Worm (Caenorhabditis elegans) whole organism, L1 larva: Measurements from ENCODE around the gene C10A4.13.

Source experiments
- C04F5.9 ChIP-seq: sonication (generic microtip); optimal IDR thresholded peaks from 2 replicates; lab custom pipeline; 2016; ENCODE audit warnings: missing genetic modification characterization, missing compliant biosample characterization
- C34B4.2 ChIP-seq: sonication (generic microtip); optimal IDR thresholded peaks from 2 replicates; lab custom pipeline; 2017; ENCODE audit warnings: mild to moderate bottlenecking, missing genetic modification characterization, missing compliant biosample characterization
- F16B12.6 ChIP-seq: fragments of 150-350 bp; optimal IDR thresholded peaks from 2 replicates; lab custom pipeline; 2014; ENCODE audit warnings: missing biosample characterization, missing genetic modification characterization
- alr-1 ChIP-seq: fragments of 200-800 bp; sonication (Bioruptor generic); optimal IDR thresholded peaks from 2 replicates; lab custom pipeline; 2018; ENCODE audit warnings: borderline replicate concordance, mild to moderate bottlenecking, missing genetic modification characterization, missing compliant biosample characterization
- aly-2 ChIP-seq: fragments of 150-350 bp; optimal IDR thresholded peaks from 2 replicates; lab custom pipeline; 2014; ENCODE audit warnings: missing biosample characterization, missing genetic modification characterization
- ama-1 ChIP-seq: fragments of 150-350 bp; optimal IDR thresholded peaks from 2 replicates; lab custom pipeline; 2014
- ceh-8 ChIP-seq: fragments of 200-800 bp; sonication (Bioruptor generic); optimal IDR thresholded peaks from 2 replicates; lab custom pipeline; 2018; ENCODE audit warnings: mild to moderate bottlenecking, missing genetic modification characterization, moderate library complexity, missing compliant biosample characterization
- ceh-82 ChIP-seq, 3 experiments: fragments of 150-350 bp in 1 of 3; sonication (generic microtip) in 2 of 3; optimal IDR thresholded peaks; 2 replicates each; lab custom pipeline; 2014 to 2017; ENCODE audit warnings: missing biosample characterization in 3 of 3, missing genetic modification characterization in 3 of 3
- ceh-88 ChIP-seq: fragments of 200-800 bp; sonication (Bioruptor generic); IDR thresholded peaks from 2 replicates; pipeline ENCODE4 v1.3.6; 2022; ENCODE audit warnings: missing genetic modification characterization, missing compliant biosample characterization
- ceh-90 ChIP-seq: sonication (generic microtip); optimal IDR thresholded peaks from 2 replicates; lab custom pipeline; 2016; ENCODE audit warnings: missing genetic modification characterization, missing compliant biosample characterization
- dpl-1 ChIP-seq, 3 experiments: fragments of 150-350 bp in 2 of 3; sonication (generic microtip) in 1 of 3; optimal IDR thresholded peaks; 2 replicates each; lab custom pipeline; 2014 to 2017; ENCODE audit warnings: missing biosample characterization in 3 of 3, missing genetic modification characterization in 3 of 3, missing genetic modification reagents in 3 of 3
- dsc-1 ChIP-seq: sonication (generic microtip); optimal IDR thresholded peaks from 2 replicates; lab custom pipeline; 2016; ENCODE audit warnings: mild to moderate bottlenecking, missing genetic modification characterization, missing compliant biosample characterization
- efl-3 ChIP-seq: fragments of 200-800 bp; sonication (Bioruptor generic); optimal IDR thresholded peaks from 2 replicates; lab custom pipeline; 2018; ENCODE audit warnings: mild to moderate bottlenecking, missing genetic modification characterization, missing compliant biosample characterization
- elt-3 ChIP-seq, 6 experiments: fragments of 150-350 bp in 1 of 6; sonication (generic microtip); optimal IDR thresholded peaks; 2 replicates each; lab custom pipeline; 2017 to 2018; ENCODE audit warnings: missing biosample characterization in 6 of 6, missing genetic modification characterization in 6 of 6, inconsistent platforms in 1 of 6
- ets-5 ChIP-seq: fragments of 200-800 bp; sonication (Bioruptor generic); IDR thresholded peaks from 2 replicates; pipeline ENCODE4 v1.3.6; 2022; ENCODE audit warnings: missing genetic modification characterization, missing compliant biosample characterization
- fkh-10 ChIP-seq: sonication (generic microtip); optimal IDR thresholded peaks from 2 replicates; lab custom pipeline; 2017; ENCODE audit warnings: missing biosample characterization, missing genetic modification reagents, missing genetic modification characterization
- fkh-4 ChIP-seq: sonication (generic microtip); optimal IDR thresholded peaks from 2 replicates; lab custom pipeline; 2016; ENCODE audit warnings: missing compliant biosample characterization, missing genetic modification characterization, borderline replicate concordance
- fkh-8 ChIP-seq: sonication (generic microtip); optimal IDR thresholded peaks from 2 replicates; lab custom pipeline; 2016; ENCODE audit warnings: mild to moderate bottlenecking, missing genetic modification characterization, missing compliant biosample characterization
- fos-1 ChIP-seq: fragments of 150-350 bp; optimal IDR thresholded peaks from 2 replicates; lab custom pipeline; 2014; ENCODE audit warnings: missing biosample characterization, missing genetic modification characterization
- grh-1 ChIP-seq: fragments of 200-800 bp; sonication (Bioruptor generic); IDR thresholded peaks from 2 replicates; pipeline ENCODE4 v1.3.6; 2022; ENCODE audit warnings: missing genetic modification reagents, missing genetic modification characterization, missing compliant biosample characterization
- hlh-17 ChIP-seq: fragments of 200-800 bp; sonication (Bioruptor generic); optimal IDR thresholded peaks from 2 replicates; lab custom pipeline; 2018; ENCODE audit warnings: missing genetic modification characterization, mild to moderate bottlenecking, missing compliant biosample characterization, moderate library complexity, borderline replicate concordance
- hpl-2 ChIP-seq: fragments of 150-350 bp; optimal IDR thresholded peaks from 2 replicates; lab custom pipeline; 2014; ENCODE audit warnings: missing biosample characterization, missing genetic modification reagents, missing genetic modification characterization
- isw-1 ChIP-seq: fragments of 200-800 bp; sonication (Bioruptor generic); IDR thresholded peaks from 2 replicates; pipeline ENCODE4 v1.3.6; 2022; ENCODE audit warnings: missing genetic modification characterization, missing compliant biosample characterization
- jun-1 ChIP-seq: fragments of 150-350 bp; optimal IDR thresholded peaks from 2 replicates; lab custom pipeline; 2014; ENCODE audit warnings: missing biosample characterization, missing genetic modification reagents, missing genetic modification characterization
- lin-14 ChIP-seq: fragments of 200-800 bp; sonication (Bioruptor generic); optimal IDR thresholded peaks from 2 replicates; lab custom pipeline; 2018; ENCODE audit warnings: mild to moderate bottlenecking, missing genetic modification characterization, moderate library complexity, missing compliant biosample characterization
- lir-3 ChIP-seq: sonication (generic microtip); optimal IDR thresholded peaks from 2 replicates; lab custom pipeline; 2016; ENCODE audit warnings: mild to moderate bottlenecking, missing genetic modification characterization, moderate library complexity, missing compliant biosample characterization; ENCODE audit not compliant: poor library complexity
- mdl-1 ChIP-seq, 2 experiments: fragments of 150-350 bp; optimal IDR thresholded peaks; 2 replicates each; lab custom pipeline; 2014 to 2017; ENCODE audit warnings: missing biosample characterization in 2 of 2, missing genetic modification characterization in 2 of 2, inconsistent platforms in 1 of 2
- mep-1 ChIP-seq: fragments of 150-350 bp; optimal IDR thresholded peaks from 2 replicates; lab custom pipeline; 2014; ENCODE audit warnings: missing biosample characterization, missing genetic modification characterization
- nhr-11 ChIP-seq: fragments of 150-350 bp; optimal IDR thresholded peaks from 2 replicates; lab custom pipeline; 2014; ENCODE audit warnings: missing biosample characterization, missing genetic modification characterization
- nhr-12 ChIP-seq: sonication (generic microtip); optimal IDR thresholded peaks from 2 replicates; lab custom pipeline; 2017; ENCODE audit warnings: missing biosample characterization, missing genetic modification characterization
- nhr-20 ChIP-seq: sonication (generic microtip); optimal IDR thresholded peaks from 2 replicates; lab custom pipeline; 2016; ENCODE audit warnings: mild to moderate bottlenecking, missing genetic modification characterization, missing compliant biosample characterization
- nhr-47 ChIP-seq: sonication (generic microtip); optimal IDR thresholded peaks from 2 replicates; lab custom pipeline; 2016; ENCODE audit warnings: mild to moderate bottlenecking, missing genetic modification characterization, moderate library complexity, missing compliant biosample characterization
- nhr-71 ChIP-seq: sonication (generic microtip); optimal IDR thresholded peaks from 2 replicates; lab custom pipeline; 2016; ENCODE audit warnings: mild to moderate bottlenecking, missing genetic modification characterization, moderate library complexity, missing compliant biosample characterization
- nhr-85 ChIP-seq: sonication (generic microtip); peaks from one replicate; lab custom pipeline; 2016; ENCODE audit warnings: missing genetic modification characterization, inconsistent platforms, missing compliant biosample characterization
- pax-3 ChIP-seq: fragments of 200-800 bp; sonication (Bioruptor generic); optimal IDR thresholded peaks from 2 replicates; lab custom pipeline; 2018; ENCODE audit warnings: mild to moderate bottlenecking, missing genetic modification characterization, moderate library complexity, missing compliant biosample characterization
- pqm-1 ChIP-seq: sonication (generic microtip); optimal IDR thresholded peaks from 3 replicates; lab custom pipeline; 2017; ENCODE audit warnings: missing biosample characterization, missing genetic modification characterization
- rnt-1 ChIP-seq: sonication (generic microtip); optimal IDR thresholded peaks from 2 replicates; lab custom pipeline; 2016; ENCODE audit warnings: mild to moderate bottlenecking, missing genetic modification characterization, moderate library complexity, missing compliant biosample characterization
- skn-1 ChIP-seq: fragments of 150-350 bp; optimal IDR thresholded peaks from 2 replicates; lab custom pipeline; 2014; ENCODE audit warnings: missing biosample characterization, missing genetic modification characterization
- snpc-4 ChIP-seq: fragments of 150-350 bp; optimal IDR thresholded peaks from 2 replicates; lab custom pipeline; 2014; ENCODE audit warnings: missing biosample characterization, missing genetic modification characterization
- snu-23 ChIP-seq: sonication (generic microtip); optimal IDR thresholded peaks from 2 replicates; lab custom pipeline; 2016; ENCODE audit warnings: missing genetic modification characterization, missing compliant biosample characterization
- tbx-2 ChIP-seq: sonication (generic microtip); optimal IDR thresholded peaks from 2 replicates; lab custom pipeline; 2016; ENCODE audit warnings: missing genetic modification characterization, missing compliant biosample characterization
- tlp-1 ChIP-seq: fragments of 150-350 bp; optimal IDR thresholded peaks from 2 replicates; lab custom pipeline; 2014; ENCODE audit warnings: missing biosample characterization, missing genetic modification characterization
- unc-130 ChIP-seq: fragments of 150-350 bp; optimal IDR thresholded peaks from 2 replicates; lab custom pipeline; 2017; ENCODE audit warnings: missing biosample characterization, missing genetic modification characterization, inconsistent platforms
- unc-98 ChIP-seq: fragments of 200-800 bp; sonication (Bioruptor generic); IDR thresholded peaks from 2 replicates; pipeline ENCODE4 v1.3.6; 2022; ENCODE audit warnings: missing genetic modification characterization, missing compliant biosample characterization
- vab-15 ChIP-seq: sonication (generic microtip); optimal IDR thresholded peaks from 2 replicates; lab custom pipeline; 2017; ENCODE audit warnings: missing genotype, mild to moderate bottlenecking, missing genetic modification characterization, missing compliant biosample characterization

C10A4.13 gene

DNA sequence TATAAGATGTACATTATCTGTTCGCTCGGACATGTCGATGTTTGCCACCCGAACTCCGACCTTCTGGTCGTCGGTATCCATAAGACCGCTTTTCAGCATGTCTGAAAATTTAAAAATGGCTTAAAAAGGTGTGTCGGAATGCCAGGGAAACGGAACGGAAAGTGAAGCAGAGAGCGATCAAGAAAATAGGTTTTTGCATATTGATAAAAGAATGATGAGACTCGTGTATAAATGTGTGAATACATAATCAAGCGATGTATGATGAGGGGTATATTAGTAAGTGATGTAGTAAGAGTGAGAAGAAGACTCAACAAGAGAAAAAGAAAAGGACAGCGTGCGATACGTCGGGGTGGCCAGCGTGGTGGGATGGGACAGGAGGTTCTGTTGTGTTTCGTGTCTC lies 44.6 kb upstream of the C10A4.13 start, which contains the start of gene acl-12:
TSS of gene acl-12 (minus strand) at position 101 of the 400 bp plus-strand sequence.
- TF ChIP-seq tbx-2 (no peak), mep-1 (peak; percentile 1), rnt-1 (tag; lab: Kevin White, UChicago) (peak; percentile 32), lin-14 (peak; percentile 46), snu-23 (peak; percentile 28)
- TF ChIP-seq, all 84 proteins: peak for 4

DNA sequence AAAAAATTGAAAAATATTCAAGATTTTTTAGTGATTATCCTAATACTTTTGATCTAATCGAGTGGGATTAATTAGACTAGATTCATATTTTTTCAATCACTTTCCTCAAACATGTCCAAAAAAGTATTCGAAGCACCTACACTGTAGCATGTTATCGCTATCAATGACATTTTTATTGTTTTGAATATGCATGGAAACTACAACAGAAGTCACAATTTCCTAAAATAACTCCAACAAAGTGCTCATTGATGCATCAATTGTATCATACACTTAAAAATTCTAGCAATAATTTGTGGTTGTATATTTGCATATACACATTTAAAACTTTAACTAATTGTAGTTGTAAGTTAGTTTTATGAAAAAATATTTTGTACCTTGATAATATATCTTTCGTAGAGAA lies 42.3 kb upstream of the C10A4.13 start:
- TF ChIP-seq alr-1 (tag; lab: Kevin White, UChicago) (no peak), skn-1 (tag; lab: Kevin White, UChicago) (no peak), lin-14 (no peak), elt-3 (tag; optimal IDR thresholded peaks at IDR 0.05; lab: Kevin White, UChicago) (no peak), fos-1 (tag; lab: Kevin White, UChicago) (no peak), ceh-82 (tag; optimal IDR thresholded peaks at IDR 0.05; lab: Kevin White, UChicago) (no peak), nhr-47 (tag; lab: Kevin White, UChicago) (no peak), unc-130 (tag; lab: Kevin White, UChicago) (no peak), efl-3 (GFP tag; lab: Kevin White, UChicago) (no peak), vab-15 (tag; lab: Kevin White, UChicago) (no peak), mdl-1 (tag; optimal IDR thresholded peaks at IDR 0.05; lab: Kevin White, UChicago) (no peak), ceh-8 (GFP tag; lab: Kevin White, UChicago) (no peak), pax-3 (tag; lab: Kevin White, UChicago) (no peak), aly-2 (tag; lab: Kevin White, UChicago) (no peak)
- TF ChIP-seq, all 84 proteins: peak for 0

DNA sequence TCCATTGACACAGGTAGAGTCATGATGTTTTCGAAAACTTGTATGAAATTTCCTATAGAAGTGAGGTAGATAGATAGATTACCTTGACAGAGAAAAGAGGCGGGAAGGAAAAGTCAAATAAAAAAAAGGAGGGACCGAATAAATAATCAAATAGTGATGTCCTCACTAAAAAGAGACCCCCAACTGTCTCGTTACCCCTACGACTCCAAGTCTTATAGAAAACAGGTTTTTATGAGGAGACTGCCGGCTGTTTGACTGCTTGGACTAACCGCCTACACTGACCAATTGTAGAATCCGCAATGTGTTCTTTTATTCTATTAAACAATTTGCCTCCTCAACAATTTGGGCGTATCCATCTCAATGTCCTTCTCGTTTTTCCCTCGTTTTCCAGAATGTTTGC lies 40.1 kb upstream of the C10A4.13 start, which contains the start of gene C01C10.2:
TSS of gene C01C10.2 (minus strand) at position 170 of the 400 bp plus-strand sequence.
- TF ChIP-seq nhr-71 (tag; lab: Kevin White, UChicago) = peak; percentile 29
- no peak for TF ChIP-seq jun-1 (tag; lab: Kevin White, UChicago)
- TF ChIP-seq grh-1 (GFP tag; lab: Robert Waterston, UW) = peak; percentile 83
- TF ChIP-seq F16B12.6 (tag; lab: Kevin White, UChicago) = no peak
- no peak for TF ChIP-seq ceh-90 (tag; lab: Kevin White, UChicago)
- TF ChIP-seq elt-3 (tag; optimal IDR thresholded peaks at IDR 0.05; lab: Kevin White, UChicago) = peak in 1 of 6 experiments; percentile 40
- TF ChIP-seq nhr-85 (tag; lab: Kevin White, UChicago) = peak; percentile 87
- TF ChIP-seq fkh-4 = no peak
- TF ChIP-seq nhr-20 = peak; percentile 13
- peak; percentile 65 for TF ChIP-seq lin-14
- no peak for TF ChIP-seq isw-1 (GFP tag; lab: Robert Waterston, UW)
- no peak for TF ChIP-seq tlp-1 (tag; lab: Kevin White, UChicago)
- TF ChIP-seq snu-23 = peak; percentile 4

DNA sequence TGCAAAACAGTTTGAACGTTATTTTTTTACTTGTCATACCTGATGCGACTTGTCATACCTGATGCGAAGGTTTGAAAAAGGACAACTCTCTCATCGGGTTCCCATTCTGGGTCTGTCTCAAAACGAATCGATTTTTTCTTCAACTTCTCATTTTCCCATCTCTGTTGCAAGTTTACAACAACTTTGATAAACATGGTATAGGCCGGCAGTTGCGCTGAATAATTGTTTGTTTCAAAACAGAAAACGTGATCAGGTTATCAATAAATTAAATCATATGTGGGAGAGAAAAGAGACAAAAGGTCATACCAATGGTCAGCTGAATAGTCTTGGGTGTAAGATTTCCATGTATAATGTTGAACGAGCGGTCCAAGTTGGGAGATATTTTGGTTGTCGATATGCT lies 39.1 kb upstream of the C10A4.13 start:
- no peak for TF ChIP-seq rnt-1 (tag; lab: Kevin White, UChicago)
- TF ChIP-seq C34B4.2 (tag; lab: Kevin White, UChicago) = no peak
- peak in 1 of 2 experiments; percentile 13 for TF ChIP-seq mdl-1 (tag; optimal IDR thresholded peaks at IDR 0.05; lab: Kevin White, UChicago)
- no peak for TF ChIP-seq C04F5.9
- peak; percentile 48 for TF ChIP-seq lin-14
- no peak for TF ChIP-seq F16B12.6 (tag; lab: Kevin White, UChicago)
- TF ChIP-seq ceh-82 (tag; optimal IDR thresholded peaks at IDR 0.05; lab: Kevin White, UChicago) = no peak
- TF ChIP-seq lir-3 (tag; lab: Kevin White, UChicago) = no peak
- TF ChIP-seq fkh-8 (tag; lab: Kevin White, UChicago) = no peak
- no peak for TF ChIP-seq ceh-88 (GFP tag; lab: Robert Waterston, UW)
- TF ChIP-seq hpl-2 (GFP tag; lab: Kevin White, UChicago) = no peak
- no peak for TF ChIP-seq ceh-90 (tag; lab: Kevin White, UChicago)
- TF ChIP-seq skn-1 (tag; lab: Kevin White, UChicago) = no peak
- no peak for TF ChIP-seq nhr-11 (tag; lab: Kevin White, UChicago)
- TF ChIP-seq vab-15 (tag; lab: Kevin White, UChicago) = no peak
- TF ChIP-seq snpc-4 (tag; lab: Kevin White, UChicago) = no peak
- TF ChIP-seq dsc-1 (tag; lab: Kevin White, UChicago) = no peak
- no peak for TF ChIP-seq dpl-1 (GFP tag; optimal IDR thresholded peaks at IDR 0.05; lab: Kevin White, UChicago)
- no peak for TF ChIP-seq ama-1
- no peak for TF ChIP-seq tlp-1 (tag; lab: Kevin White, UChicago)
- no peak for TF ChIP-seq ets-5 (GFP tag; lab: Robert Waterston, UW)
- TF ChIP-seq mep-1 = no peak
- TF ChIP-seq snu-23 = peak; percentile 54
- no peak for TF ChIP-seq unc-98
- TF ChIP-seq nhr-12 (tag; lab: Kevin White, UChicago) = no peak
- TF ChIP-seq pqm-1 (tag; lab: Kevin White, UChicago) = no peak
- no peak for TF ChIP-seq fkh-10
- no peak for TF ChIP-seq hlh-17 (GFP tag; lab: Kevin White, UChicago)
- TF ChIP-seq pax-3 (tag; lab: Kevin White, UChicago) = no peak
